Fruit fly (Drosophila melanogaster) whole organism, wandering third instar larva: ENCODE measurements around the gene CG10064.

Experiments
- Abd-B ChIP-seq: fragments of >200 bp; optimal IDR thresholded peaks from 2 replicates; lab custom pipeline; 2017; ENCODE audit warnings: missing biosample characterization, missing genetic modification characterization
- CG32264 ChIP-seq: fragments of 200-800 bp; sonication (Bioruptor generic); optimal IDR thresholded peaks from 2 replicates; lab custom pipeline; 2016; ENCODE audit warnings: missing biosample characterization, missing genetic modification characterization
- CG9705 ChIP-seq: fragments of 200-800 bp; sonication (Bioruptor generic); optimal IDR thresholded peaks from 2 replicates; lab custom pipeline; 2018; ENCODE audit warnings: missing biosample characterization, mild to moderate bottlenecking, missing genetic modification characterization
- Dfd ChIP-seq: fragments of >200 bp; optimal IDR thresholded peaks from 2 replicates; lab custom pipeline; 2017; ENCODE audit warnings: missing biosample characterization, missing genetic modification characterization
- Dif ChIP-seq: fragments of 200-275, 200-300 bp; sonication (Bioruptor generic); optimal IDR thresholded peaks from 2 replicates; lab custom pipeline; 2018; ENCODE audit warnings: missing biosample characterization, missing genetic modification characterization; ENCODE audit not compliant: partially characterized antibody
- Hnf4 ChIP-seq: fragments of 200-800 bp; sonication (Bioruptor generic); optimal IDR thresholded peaks from 2 replicates; lab custom pipeline; 2016; ENCODE audit warnings: missing biosample characterization, mild to moderate bottlenecking, missing genetic modification characterization
- Hr78 ChIP-seq: fragments of >200 bp; optimal IDR thresholded peaks from 2 replicates; lab custom pipeline; 2017; ENCODE audit warnings: missing biosample characterization, missing genetic modification characterization
- Hr83 ChIP-seq: fragments of 200-300 bp; sonication (Bioruptor generic); optimal IDR thresholded peaks from 2 replicates; lab custom pipeline; 2016; ENCODE audit warnings: missing biosample characterization, mild to moderate bottlenecking, missing genetic modification characterization, moderate library complexity; ENCODE audit not compliant: poor library complexity, severe bottlenecking
- Jra ChIP-seq: sonication (Bioruptor generic); optimal IDR thresholded peaks from 2 replicates; lab custom pipeline; 2016; ENCODE audit warnings: missing biosample characterization, missing genetic modification characterization
- Mio ChIP-seq: sonication (Bioruptor generic); optimal IDR thresholded peaks from 2 replicates; lab custom pipeline; 2016; ENCODE audit warnings: missing biosample characterization, missing genetic modification characterization
- Myc ChIP-seq: fragments of >200 bp; optimal IDR thresholded peaks from 2 replicates; lab custom pipeline; 2017
- N ChIP-seq: fragments of >200 bp; optimal IDR thresholded peaks from 2 replicates; lab custom pipeline; 2018; ENCODE audit warnings: missing biosample characterization, missing external identifiers, missing genetic modification characterization
- OdsH ChIP-seq: fragments of 200-800 bp; sonication (Bioruptor generic); optimal IDR thresholded peaks from 2 replicates; lab custom pipeline; 2016; ENCODE audit warnings: missing biosample characterization, mild to moderate bottlenecking, missing genetic modification characterization
- Rel ChIP-seq, 2 experiments: fragments of 200-800 bp; sonication (Bioruptor generic) in 1 of 2; optimal IDR thresholded peaks; 2 replicates in 1 of 2; 3 replicates in 1 of 2; lab custom pipeline; 2016 to 2019; ENCODE audit warnings: mild to moderate bottlenecking in 2 of 2, missing biosample characterization in 2 of 2, missing genetic modification characterization in 2 of 2, moderate library complexity in 1 of 2
- Sp1 ChIP-seq: fragments of 200-800 bp; sonication (Bioruptor generic); optimal IDR thresholded peaks from 3 replicates; lab custom pipeline; 2019; ENCODE audit warnings: missing biosample characterization, mild to moderate bottlenecking, missing genetic modification characterization, moderate library complexity
- Vsx2 ChIP-seq: fragments of 200-300, 225-300 bp; sonication (Bioruptor generic); optimal IDR thresholded peaks from 2 replicates; lab custom pipeline; 2018; ENCODE audit warnings: missing biosample characterization, missing genetic modification characterization; ENCODE audit not compliant: partially characterized antibody
- br ChIP-seq: fragments of 200-800 bp; sonication (Bioruptor generic); optimal IDR thresholded peaks from 2 replicates; lab custom pipeline; 2016; ENCODE audit warnings: missing biosample characterization, missing genetic modification characterization
- brk ChIP-seq: fragments of 200-800 bp; sonication (Bioruptor generic); optimal IDR thresholded peaks from 2 replicates; lab custom pipeline; 2016; ENCODE audit warnings: missing biosample characterization, mild to moderate bottlenecking, missing genetic modification characterization
- dl ChIP-seq, 2 experiments: fragments of 175-275, 200-275 bp in 1 of 2; fragments of 200-275 bp in 1 of 2; sonication (Bioruptor generic); optimal IDR thresholded peaks; lab custom pipeline; 2018; ENCODE audit warnings: mild to moderate bottlenecking in 2 of 2, missing biosample characterization in 2 of 2, missing genetic modification characterization in 2 of 2, moderate library complexity in 2 of 2; ENCODE audit not compliant: partially characterized antibody in 2 of 2, insufficient read depth in 1 of 2
- dsf ChIP-seq: sonication (Bioruptor generic); optimal IDR thresholded peaks from 2 replicates; lab custom pipeline; 2016; ENCODE audit warnings: missing biosample characterization, missing genetic modification characterization, borderline replicate concordance
- ey ChIP-seq: fragments of 200-800 bp; sonication (Bioruptor generic); optimal IDR thresholded peaks from 2 replicates; lab custom pipeline; 2016; ENCODE audit warnings: missing biosample characterization, missing genetic modification characterization
- foxo ChIP-seq, 2 experiments: fragments of 200-800 bp; sonication (Bioruptor generic); optimal IDR thresholded peaks; 2 replicates in 1 of 2; 3 replicates in 1 of 2; lab custom pipeline; 2016 to 2017; ENCODE audit warnings: missing biosample characterization in 2 of 2, missing genetic modification characterization in 2 of 2
- fru ChIP-seq: fragments of 200-800 bp; sonication (Bioruptor generic); optimal IDR thresholded peaks from 3 replicates; lab custom pipeline; 2016; ENCODE audit warnings: missing biosample characterization, mild to moderate bottlenecking, missing genetic modification characterization
- h ChIP-seq: fragments of 200-800 bp; sonication (Bioruptor generic); optimal IDR thresholded peaks from 3 replicates; lab custom pipeline; 2016; ENCODE audit warnings: missing biosample characterization, mild to moderate bottlenecking, missing genetic modification characterization
- jim ChIP-seq: fragments of 175-275, 200-325 bp; sonication (Bioruptor generic); optimal IDR thresholded peaks from 2 replicates; lab custom pipeline; 2016; ENCODE audit warnings: missing biosample characterization, mild to moderate bottlenecking, missing genetic modification characterization
- lola ChIP-seq: fragments of >200 bp; optimal IDR thresholded peaks from 2 replicates; lab custom pipeline; 2017; ENCODE audit warnings: missing biosample characterization, missing genetic modification characterization
- pan ChIP-seq: fragments of >200 bp; optimal IDR thresholded peaks from 2 replicates; lab custom pipeline; 2017
- psq ChIP-seq: fragments of 200-800 bp; sonication (Bioruptor generic); optimal IDR thresholded peaks from 3 replicates; lab custom pipeline; 2017; ENCODE audit warnings: missing biosample characterization, mild to moderate bottlenecking, missing genetic modification characterization, moderate library complexity
- rgr ChIP-seq: fragments of 200-800 bp; sonication (Bioruptor generic); optimal IDR thresholded peaks from 3 replicates; lab custom pipeline; 2016; ENCODE audit warnings: missing biosample characterization, mild to moderate bottlenecking, missing genetic modification characterization
- sage ChIP-seq: fragments of 200-800 bp; sonication (Bioruptor generic); optimal IDR thresholded peaks from 2 replicates; lab custom pipeline; 2016; ENCODE audit warnings: missing biosample characterization, mild to moderate bottlenecking, missing genetic modification characterization
- sv ChIP-seq: fragments of 200-800 bp; sonication (Bioruptor generic); optimal IDR thresholded peaks from 3 replicates; lab custom pipeline; 2016; ENCODE audit warnings: missing biosample characterization, missing genetic modification characterization
- tai ChIP-seq: sonication (Bioruptor generic); optimal IDR thresholded peaks from 2 replicates; lab custom pipeline; 2016; ENCODE audit warnings: missing biosample characterization, missing genetic modification characterization
- usp ChIP-seq: fragments of >200 bp; optimal IDR thresholded peaks from 2 replicates; lab custom pipeline; 2017; ENCODE audit warnings: missing biosample characterization, missing genetic modification characterization
- woc ChIP-seq: sonication (Bioruptor generic); optimal IDR thresholded peaks from 2 replicates; lab custom pipeline; 2016; ENCODE audit warnings: missing biosample characterization, mild to moderate bottlenecking, missing genetic modification characterization

The CG10064 gene

dm6 chr3L:7003132-7003531, 35.4 kb upstream of the CG10064 start:
- TF ChIP-seq Hr83 (GFP tag; lab: Kevin White, UChicago) (no peak), rgr (GFP tag; lab: Kevin White, UChicago) (no peak), Myc (lab: Kevin White, UChicago) (no peak), OdsH (GFP tag; lab: Kevin White, UChicago) (no peak), pan (no peak), Dif (GFP tag; lab: Kevin White, UChicago) (no peak), sage (GFP tag; lab: Kevin White, UChicago) (no peak), Hr78 (GFP tag; lab: Kevin White, UChicago) (no peak), Abd-B (GFP tag; lab: Kevin White, UChicago) (no peak), jim (GFP tag; lab: Kevin White, UChicago) (no peak), foxo (GFP tag; optimal IDR thresholded peaks at IDR 0.05; lab: Kevin White, UChicago) (no peak), lola (GFP tag; lab: Kevin White, UChicago) (no peak), fru (no peak), Dfd (GFP tag; lab: Kevin White, UChicago) (no peak), Mio (GFP tag; lab: Kevin White, UChicago) (no peak), Jra (GFP tag; lab: Kevin White, UChicago) (no peak), psq (no peak), usp (GFP tag; lab: Kevin White, UChicago) (no peak)

DNA sequence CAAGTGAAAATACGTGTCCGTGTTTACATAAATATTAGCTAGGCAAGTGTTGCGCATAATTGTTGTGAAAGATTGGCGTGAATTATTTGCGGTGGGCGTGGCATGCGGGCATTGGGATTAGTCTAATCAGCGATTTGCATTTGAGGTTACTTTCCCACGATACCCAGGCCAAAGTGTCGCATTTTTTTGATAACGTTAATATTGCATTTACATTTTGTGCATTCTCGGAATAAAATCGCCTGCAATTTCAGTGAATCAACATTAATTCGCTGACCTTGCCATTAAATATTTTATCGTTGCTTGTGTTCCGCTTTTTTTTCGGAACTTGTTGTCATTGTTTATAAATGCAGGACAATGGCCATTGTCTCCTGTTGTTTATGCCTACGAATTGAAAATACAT, 34.7 kb upstream of the CG10064 start:
- TF ChIP-seq usp (GFP tag; lab: Kevin White, UChicago), result no peak
- TF ChIP-seq dsf (GFP tag; lab: Kevin White, UChicago), result no peak
- no peak for TF ChIP-seq pan
- no peak for TF ChIP-seq tai (GFP tag; lab: Kevin White, UChicago)

DNA sequence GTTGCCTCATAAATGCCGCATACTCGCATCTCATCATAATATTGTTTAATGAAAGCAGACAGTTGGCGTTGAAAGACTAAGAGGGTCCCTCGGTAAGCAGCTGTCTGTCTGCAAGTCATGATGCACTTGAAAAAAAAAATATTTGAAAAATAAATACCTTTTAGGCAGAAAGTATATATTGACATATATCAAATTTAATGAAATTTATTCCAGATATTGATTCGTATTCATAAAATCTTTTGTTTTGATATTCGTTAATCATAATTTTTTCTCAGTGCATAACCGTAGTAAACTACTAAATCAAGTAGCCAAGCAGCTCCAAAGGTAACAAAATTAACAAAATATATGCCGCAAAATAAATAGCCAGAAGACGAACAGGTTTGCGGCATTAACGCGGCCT, 34.2 kb upstream of the CG10064 start:
- TF ChIP-seq jim (GFP tag; lab: Kevin White, UChicago), result no peak
- no peak for TF ChIP-seq dsf (GFP tag; lab: Kevin White, UChicago)

- TF ChIP-seq Rel (GFP tag; optimal IDR thresholded peaks at IDR 0.05; lab: Kevin White, UChicago) (no peak), Rel (tag; optimal IDR thresholded peaks at IDR 0.05; lab: Kevin White, UChicago) (no peak), lola (GFP tag; lab: Kevin White, UChicago) (no peak), psq (no peak), Hr78 (GFP tag; lab: Kevin White, UChicago) (no peak)
Measured at dm6 chr3L:6999993-7000392, 32.3 kb upstream of the CG10064 start.

DNA sequence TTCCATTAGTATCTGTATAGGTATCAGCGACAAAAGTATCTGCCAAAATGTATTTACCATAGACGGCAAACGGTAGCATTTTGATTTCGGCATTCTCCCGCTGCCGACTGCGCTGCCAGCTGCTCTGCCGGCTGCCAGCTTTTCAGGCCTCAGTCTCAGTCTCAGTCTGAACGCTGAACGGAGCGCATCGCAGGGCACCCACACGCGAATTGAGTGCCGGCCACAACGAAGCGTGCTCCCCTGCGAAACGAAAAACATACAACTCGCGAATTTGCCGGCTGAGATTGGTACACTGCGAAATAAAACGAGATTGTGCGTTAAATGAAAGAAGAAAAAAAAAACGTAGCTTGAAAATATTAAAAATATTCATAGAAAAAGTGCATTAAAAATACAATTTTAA, 31.0 kb upstream of the CG10064 start, which contains the start of gene Mp:
TSS of gene Mp (plus strand) at position 152 of the 400 bp plus-strand sequence.
- no peak for TF ChIP-seq sage (GFP tag; lab: Kevin White, UChicago)
- no peak for TF ChIP-seq tai (GFP tag; lab: Kevin White, UChicago)
- TF ChIP-seq br (GFP tag; lab: Kevin White, UChicago), result no peak
- no peak for TF ChIP-seq foxo (GFP tag; optimal IDR thresholded peaks at IDR 0.05; lab: Kevin White, UChicago)
- no peak for TF ChIP-seq Mio (GFP tag; lab: Kevin White, UChicago)
- TF ChIP-seq brk, result no peak

- no peak for TF ChIP-seq sv (GFP tag; lab: Kevin White, UChicago)
- TF ChIP-seq Sp1 (GFP tag; lab: Kevin White, UChicago), result no peak
- TF ChIP-seq h (GFP tag; lab: Kevin White, UChicago), result no peak
- TF ChIP-seq psq, result no peak
- TF ChIP-seq dsf (GFP tag; lab: Kevin White, UChicago), result no peak
- TF ChIP-seq usp (GFP tag; lab: Kevin White, UChicago), result no peak
- no peak for TF ChIP-seq ey (GFP tag; lab: Kevin White, UChicago)
- TF ChIP-seq lola (GFP tag; lab: Kevin White, UChicago), result no peak
- no peak for TF ChIP-seq Myc (lab: Kevin White, UChicago)
- TF ChIP-seq sage (GFP tag; lab: Kevin White, UChicago), result no peak
Measured at dm6 chr3L:6997410-6997809, 29.7 kb upstream of the CG10064 start.

- TF ChIP-seq CG32264 (GFP tag; lab: Kevin White, UChicago), result no peak
- no peak for TF ChIP-seq Myc (lab: Kevin White, UChicago)
- no peak for TF ChIP-seq CG9705 (GFP tag; lab: Kevin White, UChicago)
- TF ChIP-seq Abd-B (GFP tag; lab: Kevin White, UChicago), result no peak
- no peak for TF ChIP-seq Vsx2 (GFP tag; lab: Kevin White, UChicago)
- TF ChIP-seq brk, result no peak
- TF ChIP-seq foxo (GFP tag; optimal IDR thresholded peaks at IDR 0.05; lab: Kevin White, UChicago), result peak in 1 of 2 experiments; percentile 29
- TF ChIP-seq woc, result no peak
- TF ChIP-seq psq, result peak; percentile 0
- no peak for TF ChIP-seq Hnf4
- peak; percentile 9 for TF ChIP-seq br (GFP tag; lab: Kevin White, UChicago)
- TF ChIP-seq dl (GFP tag; optimal IDR thresholded peaks at IDR 0.05; lab: Kevin White, UChicago; ENCODE audit: insufficient read depth in 1 of 2, partially characterized antibody in 2 of 2), result no peak
- peak; percentile 7 for TF ChIP-seq Sp1 (GFP tag; lab: Kevin White, UChicago)
- TF ChIP-seq Rel (GFP tag; optimal IDR thresholded peaks at IDR 0.05; lab: Kevin White, UChicago), result no peak
- TF ChIP-seq Rel (tag; optimal IDR thresholded peaks at IDR 0.05; lab: Kevin White, UChicago), result no peak
- TF ChIP-seq Dif (GFP tag; lab: Kevin White, UChicago), result no peak
- TF ChIP-seq sv (GFP tag; lab: Kevin White, UChicago), result no peak
- no peak for TF ChIP-seq Hr78 (GFP tag; lab: Kevin White, UChicago)
- TF ChIP-seq Mio (GFP tag; lab: Kevin White, UChicago), result no peak
- no peak for TF ChIP-seq Dfd (GFP tag; lab: Kevin White, UChicago)
- no peak for TF ChIP-seq N
Measured at dm6 chr3L:6996907-6997306, 29.2 kb upstream of the CG10064 start.
